Fruit fly (Drosophila melanogaster): Measurements from ENCODE around the gene CG13806.

DNA sequence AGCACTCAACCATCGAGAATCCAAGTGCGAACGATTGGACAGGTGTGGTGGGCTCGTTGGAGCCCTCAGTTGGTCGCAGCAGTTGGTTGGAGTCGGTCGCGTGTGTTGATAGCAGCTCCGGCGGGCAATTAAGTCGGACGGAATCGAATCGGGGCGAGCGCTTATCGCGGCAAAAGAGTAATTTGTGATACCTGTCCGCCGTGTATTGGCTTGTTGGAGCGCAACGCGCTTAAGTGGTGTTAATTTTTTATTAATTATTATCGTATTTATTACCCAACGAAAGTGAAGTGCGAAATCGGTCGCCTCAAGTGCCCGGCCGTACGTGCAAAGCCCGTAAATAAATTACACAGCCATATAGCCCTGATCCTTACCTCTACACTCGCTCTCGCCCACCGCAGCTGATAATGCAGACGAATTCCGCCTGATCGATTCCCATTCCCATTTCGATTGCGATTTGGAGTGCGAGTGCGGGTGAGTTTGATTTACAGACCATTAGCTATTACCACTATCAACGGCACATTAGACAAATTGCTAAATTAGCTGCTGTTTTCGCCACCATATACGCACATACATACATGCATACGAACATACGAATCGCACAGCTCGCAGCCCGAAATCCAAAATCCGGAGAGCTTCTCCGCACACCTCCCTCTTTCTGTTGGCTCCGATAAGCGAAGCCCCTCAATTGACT lies 28.5 kb upstream of the CG13806 start, which contains the start of gene ACXD:
- TF ChIP-seq Sin3A (optimal IDR thresholded peaks at IDR 0.05) (no peak), psq (optimal IDR thresholded peaks at IDR 0.05) (no peak), Myc (optimal IDR thresholded peaks at IDR 0.05) (no peak), h (optimal IDR thresholded peaks at IDR 0.05) (no peak)

All from Kc167 (cell line).